Comparison of ENCODE assay signal across 1 fruit fly cellular context in the genomic region with DNA sequence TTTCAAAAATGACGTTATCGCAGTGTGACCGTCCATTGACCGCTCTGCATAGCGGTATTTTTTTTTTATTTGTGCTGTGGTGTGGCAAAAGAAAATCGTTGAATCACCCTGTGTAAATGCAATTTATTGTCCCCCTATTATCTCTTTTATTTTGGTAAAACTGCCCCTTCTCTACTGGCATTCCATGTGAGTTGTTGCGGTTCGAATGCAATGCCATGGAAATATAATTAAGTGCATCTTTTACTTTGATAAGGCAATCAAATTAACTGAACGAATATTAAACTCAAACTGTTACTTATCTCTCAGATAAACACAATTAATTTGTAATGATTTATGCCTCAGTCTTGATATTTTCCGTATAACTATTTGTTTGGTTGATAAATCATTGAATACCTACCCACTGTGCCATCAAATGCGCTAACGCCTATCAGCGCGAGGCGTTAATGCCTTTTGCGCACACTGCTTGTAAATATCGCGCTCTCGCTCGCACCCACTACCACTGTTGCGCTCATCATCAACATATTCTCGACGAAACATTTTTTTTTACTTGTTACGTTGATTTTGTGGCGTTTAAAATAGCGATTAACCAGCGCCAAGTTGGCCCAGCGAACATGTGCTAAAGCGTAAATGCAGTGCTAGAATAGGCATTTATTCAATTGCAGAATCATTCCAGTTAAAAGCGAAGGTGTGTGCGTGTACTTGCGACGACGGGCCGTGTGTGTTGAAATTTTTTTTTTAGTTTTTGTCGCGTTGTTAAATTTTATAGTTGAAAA.
TF ChIP-seq lines count a peak whose summit lies in the region.

No protein-coding gene starts in this region.

TF ChIP-seq in whole organism, embryonic, 481 proteins besides CTCF, POLR2A, EP300 and RAD21 (continued from another document):
- TF ChIP-seq Stat92E (GFP tag; optimal IDR thresholded peaks at IDR 0.05; lab: Kevin White, UChicago) (no peak), ci (GFP tag; IDR thresholded peaks at IDR 0.05; lab: Robert Waterston, UW) (0 out of 3 replicates have a peak, but pooled peaks have one; percentile 24), gsb (GFP tag; IDR thresholded peaks at IDR 0.05; lab: Robert Waterston, UW) (no peak), tup (GFP tag; optimal IDR thresholded peaks at IDR 0.05; lab: Kevin White, UChicago) (no peak), CG6175 (GFP tag; IDR thresholded peaks at IDR 0.05; lab: Robert Waterston, UW) (no peak), NC2β (GFP tag; optimal IDR thresholded peaks at IDR 0.05; lab: Kevin White, UChicago) (peak; percentile 59), fd102C (GFP tag; optimal IDR thresholded peaks at IDR 0.05; lab: Kevin White, UChicago) (no peak), CG4617 (GFP tag; optimal IDR thresholded peaks at IDR 0.05; lab: Kevin White, UChicago; ENCODE audit: borderline replicate concordance) (peak; percentile 53), sob (GFP tag; IDR thresholded peaks at IDR 0.05; lab: Robert Waterston, UW) (peak; percentile 38; the same call in 1 of the 2 replicates), Doc3 (GFP tag; IDR thresholded peaks at IDR 0.05; lab: Robert Waterston, UW; ENCODE audit: partially characterized antibody) (no peak), Bdp1 (GFP tag; optimal IDR thresholded peaks at IDR 0.05; lab: Kevin White, UChicago) (no peak), wek (GFP tag; optimal IDR thresholded peaks at IDR 0.05; lab: Kevin White, UChicago) (peak; percentile 38), repo (GFP tag; optimal IDR thresholded peaks at IDR 0.05; lab: Kevin White, UChicago) (no peak), MTF-1 (GFP tag; optimal IDR thresholded peaks at IDR 0.05; lab: Kevin White, UChicago; ENCODE audit: borderline replicate concordance) (no peak), tna (GFP tag; IDR thresholded peaks at IDR 0.05; lab: Robert Waterston, UW; ENCODE audit: partially characterized antibody) (no peak), CG4360 (GFP tag; IDR thresholded peaks at IDR 0.05; lab: Robert Waterston, UW) (no peak), nau (GFP tag; optimal IDR thresholded peaks at IDR 0.05; lab: Kevin White, UChicago) (no peak), HLH3B (GFP tag; IDR thresholded peaks at IDR 0.05; lab: Robert Waterston, UW) (0 out of 2 replicates have a peak, but pooled peaks have one; percentile 9), CG10565 (GFP tag; optimal IDR thresholded peaks at IDR 0.05; lab: Kevin White, UChicago) (no peak), CG11093 (GFP tag; IDR thresholded peaks at IDR 0.05; lab: Robert Waterston, UW) (0 out of 3 replicates have a peak, but pooled peaks have one; percentile 28), NK7.1 (GFP tag; optimal IDR thresholded peaks at IDR 0.05; lab: Kevin White, UChicago) (no peak), Dad (GFP tag; optimal IDR thresholded peaks at IDR 0.05; lab: Kevin White, UChicago) (peak; percentile 36), ara (GFP tag; IDR thresholded peaks at IDR 0.05; lab: Robert Waterston, UW) (peak; percentile 22; the same call in 1 of the 2 replicates), CG13624 (GFP tag; optimal IDR thresholded peaks at IDR 0.05; lab: Kevin White, UChicago) (peak; percentile 64), CG11504 (tag; optimal IDR thresholded peaks at IDR 0.05; lab: Kevin White, UChicago) (no peak), CG1792 (GFP tag; optimal IDR thresholded peaks at IDR 0.05; lab: Kevin White, UChicago) (peak; percentile 3), caup (GFP tag; optimal IDR thresholded peaks at IDR 0.05; lab: Kevin White, UChicago; ENCODE audit: severe bottlenecking) (no peak), jumu (GFP tag; optimal IDR thresholded peaks at IDR 0.05; lab: Kevin White, UChicago) (peak; percentile 45), luna (GFP tag; optimal IDR thresholded peaks at IDR 0.05; lab: Kevin White, UChicago) (no peak), chn (GFP tag; optimal IDR thresholded peaks at IDR 0.05; lab: Kevin White, UChicago) (peak; percentile 52), h (optimal IDR thresholded peaks at IDR 0.05; lab: Kevin White, UChicago) (no peak), Spps (tag; optimal IDR thresholded peaks at IDR 0.05; lab: Kevin White, UChicago) (peak; percentile 12), Ssrp (tag; optimal IDR thresholded peaks at IDR 0.05; lab: Kevin White, UChicago) (peak; percentile 56), CG15073 (GFP tag; optimal IDR thresholded peaks at IDR 0.05; lab: Kevin White, UChicago) (no peak), CG12155 (GFP tag; optimal IDR thresholded peaks at IDR 0.05; lab: Kevin White, UChicago) (peak; percentile 38), Gug (GFP tag; IDR thresholded peaks at IDR 0.05; lab: Robert Waterston, UW) (peak; percentile 5; the same call in 1 of the 4 replicates), Adf1 (GFP tag; IDR thresholded peaks at IDR 0.05; lab: Robert Waterston, UW) (no peak), CG18619 (GFP tag; optimal IDR thresholded peaks at IDR 0.05; lab: Kevin White, UChicago) (peak; percentile 48), CG8944 (GFP tag; optimal IDR thresholded peaks at IDR 0.05; lab: Kevin White, UChicago) (peak; percentile 55), fu2 (GFP tag; optimal IDR thresholded peaks at IDR 0.05; lab: Kevin White, UChicago) (no peak), gce (GFP tag; IDR thresholded peaks at IDR 0.05; lab: Robert Waterston, UW) (no peak), odd (GFP tag; optimal IDR thresholded peaks at IDR 0.05; lab: Kevin White, UChicago) (no peak), CG3995 (GFP tag; optimal IDR thresholded peaks at IDR 0.05; lab: Kevin White, UChicago) (no peak), Hand (GFP tag; optimal IDR thresholded peaks at IDR 0.05; lab: Kevin White, UChicago) (no peak), Dek (tag; optimal IDR thresholded peaks at IDR 0.05; lab: Kevin White, UChicago) (peak; percentile 37)
